Fruit fly (Drosophila melanogaster) whole organism, prepupa: ENCODE data around the gene Ripalpha.

ENCODE experiments used
- CG11902 ChIP-seq: fragments of 200-800 bp; sonication (Bioruptor generic); optimal IDR thresholded peaks from 3 replicates; lab custom pipeline; 2016; ENCODE audit warnings: missing biosample characterization, missing genetic modification characterization
- CG15336 ChIP-seq: fragments of 200-800 bp; sonication (Bioruptor generic); IDR thresholded peaks from 2 replicates; pipeline ENCODE4 v1.3.6; 2022; ENCODE audit warnings: missing biosample characterization, missing genetic modification characterization
- CG4318 ChIP-seq: fragments of 200-800 bp; sonication (Bioruptor generic); optimal IDR thresholded peaks from 3 replicates; lab custom pipeline; 2017; ENCODE audit warnings: missing biosample characterization, mild to moderate bottlenecking, missing genetic modification characterization
- CG6792 ChIP-seq: fragments of 200-800 bp; sonication (Bioruptor generic); optimal IDR thresholded peaks from 3 replicates; lab custom pipeline; 2016; ENCODE audit warnings: missing biosample characterization, missing genetic modification characterization
- Ets21C ChIP-seq: fragments of 200-800 bp; sonication (Bioruptor generic); optimal IDR thresholded peaks from 3 replicates; lab custom pipeline; 2016; ENCODE audit warnings: missing biosample characterization, missing genetic modification characterization
- fkh ChIP-seq: fragments of 200-800 bp; sonication (Bioruptor generic); optimal IDR thresholded peaks from 3 replicates; lab custom pipeline; 2017; ENCODE audit warnings: missing biosample characterization, mild to moderate bottlenecking, missing genetic modification characterization, moderate library complexity
- lz ChIP-seq: fragments of 200-800 bp; sonication (Bioruptor generic); optimal IDR thresholded peaks from 3 replicates; lab custom pipeline; 2016; ENCODE audit warnings: missing biosample characterization, missing genetic modification characterization

- TF ChIP-seq CG15336 (GFP tag; lab: Robert Waterston, UW) (no peak; the same call in 1 of the 2 replicates), Ets21C (GFP tag; lab: Kevin White, UChicago) (no peak), CG11902 (no peak), CG4318 (GFP tag; lab: Kevin White, UChicago) (no peak), CG6792 (GFP tag; lab: Kevin White, UChicago) (no peak), fkh (GFP tag; lab: Kevin White, UChicago) (peak; percentile 36), lz (GFP tag; lab: Kevin White, UChicago) (peak; percentile 10)
These were observed 49.7 kb upstream of the Ripalpha start, which contains the start of the genes bsk and CG31717 for dm6 chr2L:10250441-10250847.
